Worm (Caenorhabditis elegans): ENCODE measurements around the gene pfut-1.

The pfut-1 gene

ce11 chrX:3145265-3145664 is 20.4 kb upstream of the pfut-1 start, which contains the start of gene C15C7.4:
Gene C15C7.4 (plus strand): TSS chrX:3145565.
- TF ChIP-seq nfya-1 (tag; optimal IDR thresholded peaks at IDR 0.05; ENCODE audit: borderline replicate concordance, insufficient read depth) (no peak), F39B2.1 (GFP tag; IDR thresholded peaks at IDR 0.05) (no peak), zim-3 (tag; optimal IDR thresholded peaks at IDR 0.05) (no peak)

ce11 chrX:3152361-3152760 is 13.3 kb upstream of the pfut-1 start, which contains the start of gene bbln-1:
Gene bbln-1 (minus strand): TSS chrX:3152461.
- TF ChIP-seq C06A6.2 (GFP tag; conservative IDR thresholded peaks at IDR 0.05) (no peak), F52B5.7 (tag; optimal IDR thresholded peaks at IDR 0.05) (no peak), sptf-2 (GFP tag; optimal IDR thresholded peaks at IDR 0.05) (no peak), B0336.3 (GFP tag; IDR thresholded peaks at IDR 0.05) (no peak), snpc-4 (GFP tag; optimal IDR thresholded peaks at IDR 0.05) (no peak), snpc-4 (tag; optimal IDR thresholded peaks at IDR 0.05) (no peak), cebp-2 (GFP tag; IDR thresholded peaks at IDR 0.05) (no peak), nhr-120 (GFP tag; IDR thresholded peaks at IDR 0.05) (no peak), zfh-2 (GFP tag; conservative IDR thresholded peaks at IDR 0.05) (no peak), atf-7 (tag; optimal IDR thresholded peaks at IDR 0.05) (no peak), ceh-27 (GFP tag; optimal IDR thresholded peaks at IDR 0.05) (no peak), athp-1 (tag; optimal IDR thresholded peaks at IDR 0.05) (no peak), Y56A3A.18 (GFP tag; IDR thresholded peaks at IDR 0.05) (no peak), sea-2 (GFP tag; IDR thresholded peaks at IDR 0.05) (no peak), nfya-1 (tag; optimal IDR thresholded peaks at IDR 0.05; ENCODE audit: borderline replicate concordance, insufficient read depth) (no peak), lin-54 (GFP tag; optimal IDR thresholded peaks at IDR 0.05) (no peak), bed-1 (GFP tag; IDR thresholded peaks at IDR 0.05) (no peak), attf-5 (GFP tag; optimal IDR thresholded peaks at IDR 0.05) (no peak)

ce11 chrX:3153133-3153532 is 12.5 kb upstream of the pfut-1 start:
- peak; percentile 96 for TF ChIP-seq nhr-80 (tag; optimal IDR thresholded peaks at IDR 0.05)
- no peak for TF ChIP-seq dpl-1 (GFP tag; optimal IDR thresholded peaks at IDR 0.05)
- peak; percentile 45 for TF ChIP-seq ztf-22 (GFP tag; optimal IDR thresholded peaks at IDR 0.05)
- no peak for TF ChIP-seq cebp-1 (GFP tag; IDR thresholded peaks at IDR 0.05)
- peak; percentile 49 for TF ChIP-seq cebp-1 (tag; optimal IDR thresholded peaks at IDR 0.05)
- TF ChIP-seq attf-3 (GFP tag; conservative IDR thresholded peaks at IDR 0.05): no peak
- TF ChIP-seq let-607 (tag; optimal IDR thresholded peaks at IDR 0.05): no peak
- no peak for TF ChIP-seq fkh-3 (tag; optimal IDR thresholded peaks at IDR 0.05)
- no peak for TF ChIP-seq cebp-2 (GFP tag; IDR thresholded peaks at IDR 0.05)
- no peak for TF ChIP-seq ztf-6 (GFP tag; IDR thresholded peaks at IDR 0.05)
- no peak for TF ChIP-seq gei-17 (GFP tag; optimal IDR thresholded peaks at IDR 0.05)
- peak; percentile 7 for TF ChIP-seq pha-4 (tag; optimal IDR thresholded peaks at IDR 0.05)
- no peak for TF ChIP-seq F37B4.10 (GFP tag; IDR thresholded peaks at IDR 0.05)
- TF ChIP-seq atf-7 (tag; optimal IDR thresholded peaks at IDR 0.05): peak; percentile 10
- no peak for TF ChIP-seq lag-1 (GFP tag; IDR thresholded peaks at IDR 0.05)
- TF ChIP-seq rpc-1 (optimal IDR thresholded peaks at IDR 0.05): no peak
- TF ChIP-seq rpc-1 (tag; optimal IDR thresholded peaks at IDR 0.05): no peak
- no peak for TF ChIP-seq madf-10 (tag; optimal IDR thresholded peaks at IDR 0.05)
- TF ChIP-seq dox-1 (GFP tag; IDR thresholded peaks at IDR 0.05): peak; percentile 60
- peak; percentile 18 for TF ChIP-seq ets-4 (GFP tag; optimal IDR thresholded peaks at IDR 0.05)

All from whole organism, young adult.